Worm (Caenorhabditis elegans) whole organism, L1 larva: ENCODE results near the gene F26F4.6.

Experiments
- alr-1 ChIP-seq: fragments of 200-800 bp; sonication (Bioruptor generic); optimal IDR thresholded peaks from 2 replicates; lab custom pipeline; 2018; ENCODE audit warnings: borderline replicate concordance, mild to moderate bottlenecking, missing genetic modification characterization, missing compliant biosample characterization
- aly-2 ChIP-seq: fragments of 150-350 bp; optimal IDR thresholded peaks from 2 replicates; lab custom pipeline; 2014; ENCODE audit warnings: missing biosample characterization, missing genetic modification characterization
- blmp-1 ChIP-seq: fragments of 150-350 bp; optimal IDR thresholded peaks from 2 replicates; lab custom pipeline; 2014; ENCODE audit warnings: missing biosample characterization, missing genetic modification characterization
- ceh-82 ChIP-seq, 3 experiments: fragments of 150-350 bp in 1 of 3; sonication (generic microtip) in 2 of 3; optimal IDR thresholded peaks; 2 replicates each; lab custom pipeline; 2014 to 2017; ENCODE audit warnings: missing biosample characterization in 3 of 3, missing genetic modification characterization in 3 of 3
- fkh-4 ChIP-seq: sonication (generic microtip); optimal IDR thresholded peaks from 2 replicates; lab custom pipeline; 2016; ENCODE audit warnings: missing compliant biosample characterization, missing genetic modification characterization, borderline replicate concordance
- hlh-17 ChIP-seq: fragments of 200-800 bp; sonication (Bioruptor generic); optimal IDR thresholded peaks from 2 replicates; lab custom pipeline; 2018; ENCODE audit warnings: missing genetic modification characterization, mild to moderate bottlenecking, missing compliant biosample characterization, moderate library complexity, borderline replicate concordance
- nhr-237 ChIP-seq: fragments of 150-350 bp; optimal IDR thresholded peaks from 2 replicates; lab custom pipeline; 2014; ENCODE audit warnings: missing biosample characterization, missing genetic modification characterization
- unc-62 ChIP-seq: fragments of 150-350 bp; optimal IDR thresholded peaks from 2 replicates; lab custom pipeline; 2014; ENCODE audit warnings: missing biosample characterization, missing genetic modification reagents, missing genetic modification characterization
- unc-86 ChIP-seq: sonication (generic microtip); optimal IDR thresholded peaks from 2 replicates; lab custom pipeline; 2016; ENCODE audit warnings: missing genetic modification characterization, missing compliant biosample characterization

ce11 chrIII:4881955-4882354 is 11.5 kb downstream of the F26F4.6 start:
- TF ChIP-seq aly-2 (tag; lab: Kevin White, UChicago) (no peak), unc-86 (no peak), fkh-4 (tag; lab: Kevin White, UChicago) (no peak), nhr-237 (tag; lab: Kevin White, UChicago) (no peak), unc-62 (GFP tag; lab: Kevin White, UChicago) (no peak), alr-1 (tag; lab: Kevin White, UChicago) (no peak), ceh-82 (tag; optimal IDR thresholded peaks at IDR 0.05; lab: Kevin White, UChicago) (no peak), hlh-17 (GFP tag; lab: Kevin White, UChicago) (no peak), blmp-1 (no peak)
